Worm (Caenorhabditis elegans) whole organism, L2 larva: ENCODE data around the gene C24A8.5.

Experiments
- R02D3.7 ChIP-seq: fragments of 150-350 bp; optimal IDR thresholded peaks from 2 replicates; lab custom pipeline; 2014; ENCODE audit warnings: missing biosample characterization, missing genetic modification characterization
- Y55F3AM.14 ChIP-seq: fragments of 200-800 bp; sonication (Bioruptor generic); optimal IDR thresholded peaks from 2 replicates; lab custom pipeline; 2018; ENCODE audit warnings: mild to moderate bottlenecking, missing genetic modification characterization, missing compliant biosample characterization
- ZK546.5 ChIP-seq: sonication (generic microtip); optimal IDR thresholded peaks from 2 replicates; lab custom pipeline; 2017; ENCODE audit warnings: missing biosample characterization, missing genetic modification characterization
- blmp-1 ChIP-seq: sonication (generic microtip); optimal IDR thresholded peaks from 2 replicates; lab custom pipeline; 2017; ENCODE audit warnings: missing genetic modification characterization, mild to moderate bottlenecking, missing compliant biosample characterization, antibody characterized with exemption, moderate library complexity; ENCODE audit not compliant: insufficient read depth
- ceh-16 ChIP-seq: fragments of 150-350 bp; optimal IDR thresholded peaks from 2 replicates; lab custom pipeline; 2014; ENCODE audit warnings: missing biosample characterization, missing genetic modification characterization
- dmd-4 ChIP-seq: sonication (generic microtip); optimal IDR thresholded peaks from 2 replicates; lab custom pipeline; 2017; ENCODE audit warnings: missing biosample characterization, missing genetic modification characterization
- lin-11 ChIP-seq: fragments of 150-350 bp; sonication (generic microtip); optimal IDR thresholded peaks from 2 replicates; lab custom pipeline; 2014; ENCODE audit warnings: missing biosample characterization, missing genetic modification characterization, inconsistent platforms, mixed read lengths
- nhr-21 ChIP-seq: fragments of 150-350 bp; optimal IDR thresholded peaks from 2 replicates; lab custom pipeline; 2014; ENCODE audit warnings: missing biosample characterization, missing genetic modification characterization
- nhr-237 ChIP-seq: fragments of 150-350 bp; optimal IDR thresholded peaks from 2 replicates; lab custom pipeline; 2014; ENCODE audit warnings: missing biosample characterization, missing genetic modification characterization
- nhr-6 ChIP-seq: fragments of 150-350 bp; optimal IDR thresholded peaks from 2 replicates; lab custom pipeline; 2014; ENCODE audit warnings: missing biosample characterization, missing genetic modification characterization
- nhr-77 ChIP-seq: fragments of 150-350 bp; optimal IDR thresholded peaks from 2 replicates; lab custom pipeline; 2014; ENCODE audit warnings: missing biosample characterization, missing genetic modification characterization
- sma-9 ChIP-seq, 2 experiments: fragments of 150-350 bp in 1 of 2; sonication (generic microtip) in 1 of 2; optimal IDR thresholded peaks; 2 replicates each; lab custom pipeline; 2014 to 2016; ENCODE audit warnings: missing genetic modification characterization in 2 of 2, mild to moderate bottlenecking in 1 of 2, missing biosample characterization in 1 of 2, missing compliant biosample characterization in 1 of 2, missing genetic modification reagents in 1 of 2, moderate library complexity in 1 of 2
- snpc-4 ChIP-seq: fragments of 150-350 bp; optimal IDR thresholded peaks from 2 replicates; lab custom pipeline; 2014; ENCODE audit warnings: missing biosample characterization, missing genetic modification characterization
- unc-55 ChIP-seq: fragments of 150-350 bp; sonication (generic microtip); optimal IDR thresholded peaks from 3 replicates; lab custom pipeline; 2014; ENCODE audit warnings: missing biosample characterization, missing genetic modification reagents, missing genetic modification characterization
- zag-1 ChIP-seq: fragments of 150-350 bp; optimal IDR thresholded peaks from 2 replicates; lab custom pipeline; 2014; ENCODE audit warnings: missing biosample characterization, missing genetic modification characterization

The C24A8.5 gene

ce11 chrX:4279294-4279782, 49.4 kb downstream of the C24A8.5 start, which contains the start of the genes twk-28 and ets-9:
Gene twk-28 (minus strand): TSS chrX:4279344.
Gene ets-9 (plus strand): TSS chrX:4279703.
- TF ChIP-seq nhr-6 (tag; lab: Kevin White, UChicago) = no peak
- no peak for TF ChIP-seq unc-55
- TF ChIP-seq R02D3.7 (tag; lab: Kevin White, UChicago) = no peak
- TF ChIP-seq nhr-77 = no peak
- TF ChIP-seq lin-11 = no peak
- no peak for TF ChIP-seq sma-9 (GFP tag; optimal IDR thresholded peaks at IDR 0.05; lab: Kevin White, UChicago)
- TF ChIP-seq sma-9 (tag; optimal IDR thresholded peaks at IDR 0.05; lab: Kevin White, UChicago) = no peak
- TF ChIP-seq Y55F3AM.14 (GFP tag; lab: Kevin White, UChicago) = no peak
- TF ChIP-seq nhr-21 = no peak
- no peak for TF ChIP-seq dmd-4 (tag; lab: Kevin White, UChicago)
- TF ChIP-seq blmp-1 (tag; lab: Kevin White, UChicago) = no peak
- TF ChIP-seq ceh-16 = no peak
- TF ChIP-seq ZK546.5 (tag; lab: Kevin White, UChicago) = no peak
- no peak for TF ChIP-seq zag-1 (tag; lab: Kevin White, UChicago)
- TF ChIP-seq snpc-4 (tag; lab: Kevin White, UChicago) = no peak
- no peak for TF ChIP-seq nhr-237 (tag; lab: Kevin White, UChicago)
